Worm (Caenorhabditis elegans) whole organism, late embryonic: ENCODE results near the gene let-2.

Experiments used
- ceh-2 ChIP-seq: sonication (generic microtip); optimal IDR thresholded peaks from 2 replicates; lab custom pipeline; 2016; ENCODE audit warnings: missing genotype, missing genetic modification characterization, missing compliant biosample characterization
- ceh-48 ChIP-seq: sonication (generic microtip); optimal IDR thresholded peaks from 2 replicates; lab custom pipeline; 2016; ENCODE audit warnings: missing genetic modification characterization, inconsistent platforms, missing compliant biosample characterization
- npax-4 ChIP-seq: sonication (generic microtip); optimal IDR thresholded peaks from 2 replicates; lab custom pipeline; 2016; ENCODE audit warnings: missing genetic modification characterization, missing compliant biosample characterization
- ref-2 ChIP-seq: sonication (generic microtip); optimal IDR thresholded peaks from 2 replicates; lab custom pipeline; 2016; ENCODE audit warnings: missing genetic modification characterization, missing compliant biosample characterization
- sox-2 ChIP-seq: fragments of 200-800 bp; sonication (Bioruptor generic); IDR thresholded peaks from 2 replicates; pipeline ENCODE4 v1.3.6; 2022; ENCODE audit warnings: missing genetic modification reagents, missing genetic modification characterization, missing compliant biosample characterization
- zip-5 ChIP-seq: sonication (generic microtip); optimal IDR thresholded peaks from 2 replicates; lab custom pipeline; 2016; ENCODE audit warnings: missing genetic modification characterization, missing compliant biosample characterization

DNA sequence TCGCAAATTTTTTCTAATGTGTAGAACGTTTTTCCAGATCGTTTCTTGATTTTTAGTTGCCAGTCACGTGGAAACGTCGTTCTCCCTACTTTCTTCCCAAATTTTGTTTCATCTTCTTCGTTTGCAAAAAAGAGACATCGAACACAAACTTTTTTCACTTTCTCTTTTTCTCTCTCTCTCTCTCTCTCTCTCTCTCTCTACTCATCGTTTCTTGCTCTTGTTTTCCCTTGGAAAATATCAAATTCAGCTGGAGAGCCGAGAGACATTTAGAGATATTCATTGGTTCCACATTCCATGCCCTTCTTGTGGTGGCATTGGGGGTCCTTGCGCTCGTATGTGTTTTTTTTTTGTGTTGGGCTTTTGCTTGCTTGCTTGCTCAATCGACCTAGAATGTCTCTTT lies 49.9 kb downstream of the let-2 start:
- TF ChIP-seq zip-5 (tag; lab: Kevin White, UChicago) (no peak), npax-4 (no peak), sox-2 (GFP tag; lab: Robert Waterston, UW) (no peak), ceh-2 (no peak), ref-2 (tag; lab: Kevin White, UChicago) (no peak), ceh-48 (tag; lab: Kevin White, UChicago) (no peak)
